Worm (Caenorhabditis elegans) whole organism, late embryonic: ENCODE data around the gene grsp-3.

ENCODE experiments used
- C08G9.2 ChIP-seq: sonication (generic microtip); optimal IDR thresholded peaks from 2 replicates; lab custom pipeline; 2016; ENCODE audit warnings: mild to moderate bottlenecking, missing genetic modification characterization, moderate library complexity, missing compliant biosample characterization
- C38D4.7 ChIP-seq: fragments of 200-800 bp; sonication (Bioruptor generic); optimal IDR thresholded peaks from 2 replicates; lab custom pipeline; 2018; ENCODE audit warnings: mild to moderate bottlenecking, missing genetic modification characterization, moderate library complexity, missing compliant biosample characterization
- F13H6.1 ChIP-seq: sonication (generic microtip); optimal IDR thresholded peaks from 2 replicates; lab custom pipeline; 2016; ENCODE audit warnings: missing genetic modification characterization, missing compliant biosample characterization
- K02D7.2 ChIP-seq: sonication (generic microtip); optimal IDR thresholded peaks from 2 replicates; lab custom pipeline; 2017; ENCODE audit warnings: mild to moderate bottlenecking, missing genetic modification characterization, missing compliant biosample characterization
- K09A11.1 ChIP-seq: sonication (generic microtip); optimal IDR thresholded peaks from 2 replicates; lab custom pipeline; 2017; ENCODE audit warnings: antibody characterized with exemption, mild to moderate bottlenecking, missing genetic modification characterization, missing compliant biosample characterization; ENCODE audit not compliant: insufficient read depth
- T23F11.4 ChIP-seq: fragments of 200-800 bp; sonication (Bioruptor generic); optimal IDR thresholded peaks from 2 replicates; lab custom pipeline; 2018; ENCODE audit warnings: mild to moderate bottlenecking, missing genetic modification characterization, missing compliant biosample characterization
- Y22D7AL.16 ChIP-seq: sonication (generic microtip); optimal IDR thresholded peaks from 2 replicates; lab custom pipeline; 2016; ENCODE audit warnings: missing genetic modification characterization, missing compliant biosample characterization
- ama-1 ChIP-seq: fragments of 150-350 bp; optimal IDR thresholded peaks from 2 replicates; lab custom pipeline; 2014
- ceh-14 ChIP-seq: sonication (generic microtip); optimal IDR thresholded peaks from 2 replicates; lab custom pipeline; 2016; ENCODE audit warnings: missing genotype, missing genetic modification characterization, missing compliant biosample characterization
- ceh-18 ChIP-seq: sonication (generic microtip); optimal IDR thresholded peaks from 2 replicates; lab custom pipeline; 2016; ENCODE audit warnings: missing genetic modification characterization, missing compliant biosample characterization
- ceh-19 ChIP-seq: fragments of 200-800 bp; sonication (Bioruptor generic); optimal IDR thresholded peaks from 2 replicates; lab custom pipeline; 2018; ENCODE audit warnings: mild to moderate bottlenecking, missing genetic modification characterization, missing compliant biosample characterization
- ceh-31 ChIP-seq: sonication (generic microtip); optimal IDR thresholded peaks from 2 replicates; lab custom pipeline; 2016; ENCODE audit warnings: missing genetic modification characterization, missing compliant biosample characterization
- ceh-34 ChIP-seq: sonication (generic microtip); optimal IDR thresholded peaks from 2 replicates; lab custom pipeline; 2016; ENCODE audit warnings: mild to moderate bottlenecking, missing genetic modification characterization, missing compliant biosample characterization
- ceh-48 ChIP-seq: sonication (generic microtip); optimal IDR thresholded peaks from 2 replicates; lab custom pipeline; 2016; ENCODE audit warnings: missing genetic modification characterization, inconsistent platforms, missing compliant biosample characterization
- ceh-9 ChIP-seq: sonication (generic microtip); optimal IDR thresholded peaks from 2 replicates; lab custom pipeline; 2016; ENCODE audit warnings: mild to moderate bottlenecking, missing genetic modification characterization, inconsistent platforms, missing compliant biosample characterization
- che-1 ChIP-seq: sonication (generic microtip); optimal IDR thresholded peaks from 2 replicates; lab custom pipeline; 2016; ENCODE audit warnings: mild to moderate bottlenecking, missing genetic modification characterization, missing compliant biosample characterization
- dmd-4 ChIP-seq: sonication (generic microtip); optimal IDR thresholded peaks from 2 replicates; lab custom pipeline; 2016; ENCODE audit warnings: borderline replicate concordance, missing genetic modification characterization, missing compliant biosample characterization
- elt-2 ChIP-seq: sonication (generic microtip); optimal IDR thresholded peaks from 2 replicates; lab custom pipeline; 2016; ENCODE audit warnings: missing genetic modification reagents, missing genetic modification characterization, missing compliant biosample characterization
- eyg-1 ChIP-seq: sonication (generic microtip); optimal IDR thresholded peaks from 2 replicates; lab custom pipeline; 2016; ENCODE audit warnings: missing genotype, missing genetic modification characterization, missing compliant biosample characterization
- hlh-13 ChIP-seq: fragments of 200-800 bp; sonication (Bioruptor generic); optimal IDR thresholded peaks from 2 replicates; lab custom pipeline; 2018; ENCODE audit warnings: mild to moderate bottlenecking, missing genetic modification characterization, missing compliant biosample characterization
- hlh-6 ChIP-seq: sonication (generic microtip); optimal IDR thresholded peaks from 2 replicates; lab custom pipeline; 2016; ENCODE audit warnings: missing genotype, missing genetic modification characterization, missing compliant biosample characterization
- hlh-8 ChIP-seq: sonication (generic microtip); optimal IDR thresholded peaks from 2 replicates; lab custom pipeline; 2016; ENCODE audit warnings: missing genotype, missing genetic modification characterization, missing compliant biosample characterization
- lin-11 ChIP-seq: fragments of 200-800 bp; sonication (Bioruptor generic); optimal IDR thresholded peaks from 2 replicates; lab custom pipeline; 2018; ENCODE audit warnings: mild to moderate bottlenecking, missing genetic modification characterization, missing compliant biosample characterization
- madf-2 ChIP-seq: sonication (generic microtip); optimal IDR thresholded peaks from 2 replicates; lab custom pipeline; 2017; ENCODE audit warnings: missing genetic modification characterization, missing compliant biosample characterization
- mec-3 ChIP-seq: sonication (generic microtip); optimal IDR thresholded peaks from 2 replicates; lab custom pipeline; 2016; ENCODE audit warnings: borderline replicate concordance, missing genetic modification characterization, missing compliant biosample characterization
- nfya-1 ChIP-seq: sonication (generic microtip); optimal IDR thresholded peaks from 2 replicates; lab custom pipeline; 2017; ENCODE audit warnings: missing genetic modification characterization, mild to moderate bottlenecking, missing compliant biosample characterization, antibody characterized with exemption, moderate library complexity
- nhr-11 ChIP-seq: fragments of 150-350 bp; optimal IDR thresholded peaks from 2 replicates; lab custom pipeline; 2014; ENCODE audit warnings: missing biosample characterization, missing genetic modification characterization
- nhr-232 ChIP-seq: sonication (generic microtip); optimal IDR thresholded peaks from 2 replicates; lab custom pipeline; 2016; ENCODE audit warnings: missing genetic modification characterization, missing compliant biosample characterization
- npax-4 ChIP-seq: sonication (generic microtip); optimal IDR thresholded peaks from 2 replicates; lab custom pipeline; 2016; ENCODE audit warnings: missing genetic modification characterization, missing compliant biosample characterization
- odd-2 ChIP-seq: sonication (generic microtip); optimal IDR thresholded peaks from 2 replicates; lab custom pipeline; 2017; ENCODE audit warnings: antibody characterized with exemption, mild to moderate bottlenecking, missing genetic modification characterization, missing compliant biosample characterization
- pat-9 ChIP-seq: fragments of 200-800 bp; sonication (Bioruptor generic); optimal IDR thresholded peaks from 2 replicates; lab custom pipeline; 2018; ENCODE audit warnings: mild to moderate bottlenecking, missing genetic modification characterization, moderate library complexity, missing compliant biosample characterization
- pax-1 ChIP-seq: fragments of 150-350 bp; optimal IDR thresholded peaks from 2 replicates; lab custom pipeline; 2014; ENCODE audit warnings: missing biosample characterization, missing genetic modification characterization
- pros-1 ChIP-seq: fragments of 150-350 bp; optimal IDR thresholded peaks from 2 replicates; lab custom pipeline; 2014; ENCODE audit warnings: missing biosample characterization, missing genetic modification reagents, missing genetic modification characterization
- ref-2 ChIP-seq: sonication (generic microtip); optimal IDR thresholded peaks from 2 replicates; lab custom pipeline; 2016; ENCODE audit warnings: missing genetic modification characterization, missing compliant biosample characterization
- rnt-1 ChIP-seq: sonication (generic microtip); optimal IDR thresholded peaks from 2 replicates; lab custom pipeline; 2016; ENCODE audit warnings: missing genetic modification characterization, missing compliant biosample characterization
- sdc-2 ChIP-seq: sonication (generic microtip); optimal IDR thresholded peaks from 2 replicates; lab custom pipeline; 2016; ENCODE audit warnings: missing genotype, missing genetic modification characterization, missing compliant biosample characterization
- sox-2 ChIP-seq: fragments of 200-800 bp; sonication (Bioruptor generic); IDR thresholded peaks from 2 replicates; pipeline ENCODE4 v1.3.6; 2022; ENCODE audit warnings: missing genetic modification reagents, missing genetic modification characterization, missing compliant biosample characterization
- syd-9 ChIP-seq: sonication (generic microtip); optimal IDR thresholded peaks from 2 replicates; lab custom pipeline; 2016; ENCODE audit warnings: mild to moderate bottlenecking, missing genetic modification characterization, moderate library complexity, missing compliant biosample characterization
- tbx-2 ChIP-seq: sonication (generic microtip); optimal IDR thresholded peaks from 2 replicates; lab custom pipeline; 2016; ENCODE audit warnings: missing genetic modification characterization, missing compliant biosample characterization
- tbx-7 ChIP-seq: sonication (generic microtip); optimal IDR thresholded peaks from 2 replicates; lab custom pipeline; 2016; ENCODE audit warnings: missing genotype, missing genetic modification characterization, missing compliant biosample characterization
- unc-42 ChIP-seq: sonication (generic microtip); optimal IDR thresholded peaks from 2 replicates; lab custom pipeline; 2016; ENCODE audit warnings: missing genotype, missing genetic modification characterization, missing compliant biosample characterization
- unc-55 ChIP-seq: sonication (generic microtip); optimal IDR thresholded peaks from 2 replicates; lab custom pipeline; 2017; ENCODE audit warnings: missing biosample characterization, missing genetic modification reagents, missing genetic modification characterization
- zip-5 ChIP-seq: sonication (generic microtip); optimal IDR thresholded peaks from 2 replicates; lab custom pipeline; 2016; ENCODE audit warnings: missing genetic modification characterization, missing compliant biosample characterization

Gene grsp-3

DNA sequence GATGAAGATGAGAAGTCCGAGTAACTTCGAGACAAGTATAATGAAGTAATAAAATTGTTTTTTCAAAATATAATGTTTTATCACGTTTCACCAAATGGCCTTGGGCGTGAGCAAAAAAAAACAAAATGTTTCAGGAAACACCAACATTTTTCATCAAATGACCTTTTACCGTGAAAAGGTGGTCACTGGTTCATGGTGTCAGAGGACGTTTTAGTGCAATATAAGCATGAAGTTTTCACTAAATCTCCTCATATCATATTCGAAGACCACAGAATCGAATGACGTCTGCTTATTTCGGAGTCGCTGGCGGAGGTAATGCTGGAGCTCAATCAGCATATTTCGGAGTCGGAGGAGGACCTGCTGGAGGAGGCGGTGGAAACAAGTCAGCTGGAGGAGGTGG is 20.4 kb downstream of the grsp-3 start, which contains the start of the genes ZC477.7 and ssq-3:
ZC477.7 (minus strand) TSS at position 101 of the 400 bp plus-strand sequence.
ssq-3 (plus strand) TSS at position 251 of the 400 bp plus-strand sequence.
- TF ChIP-seq sdc-2 (tag; lab: Kevin White, UChicago) (no peak), tbx-2 (tag; lab: Kevin White, UChicago) (no peak), npax-4 (tag; lab: Kevin White, UChicago) (no peak), unc-42 (no peak), syd-9 (tag; lab: Kevin White, UChicago) (no peak), hlh-13 (no peak), nhr-232 (no peak), ceh-14 (no peak), Y22D7AL.16 (no peak), che-1 (tag; lab: Kevin White, UChicago) (no peak), eyg-1 (tag; lab: Kevin White, UChicago) (no peak), ceh-9 (tag; lab: Kevin White, UChicago) (no peak), K09A11.1 (no peak), tbx-7 (tag; lab: Kevin White, UChicago) (no peak), odd-2 (tag; lab: Kevin White, UChicago) (no peak), dmd-4 (no peak), ama-1 (lab: Kevin White, UChicago) (no peak)
- TF ChIP-seq, all 69 proteins: peak for 0

DNA sequence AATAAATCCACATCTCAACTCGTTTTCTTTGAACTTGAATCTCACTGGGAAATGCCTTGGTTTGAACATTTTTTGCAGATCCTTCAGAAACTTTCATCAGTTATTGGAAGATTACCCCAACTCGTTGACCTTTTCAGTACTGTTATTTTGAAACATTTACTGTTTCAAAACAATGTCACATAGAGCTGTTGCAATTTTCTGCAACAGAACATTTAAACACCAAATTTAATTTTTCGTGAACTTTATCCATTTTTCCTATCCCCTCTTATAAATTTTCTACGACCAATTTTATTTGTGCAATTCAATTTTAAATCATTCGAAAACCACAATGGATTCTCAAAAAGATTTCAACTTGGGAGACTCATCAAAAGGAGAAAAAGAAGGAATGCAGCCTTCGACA is 23.8 kb downstream of the grsp-3 start, which contains the start of gene ZC477.2:
ZC477.2 (plus strand) TSS at position 301 of the 400 bp plus-strand sequence.
- no peak for TF ChIP-seq pax-1
- TF ChIP-seq sox-2 (GFP tag; lab: Robert Waterston, UW), result no peak
- TF ChIP-seq lin-11 (tag; lab: Kevin White, UChicago), result no peak
- TF ChIP-seq K02D7.2 (tag; lab: Kevin White, UChicago), result no peak
- TF ChIP-seq elt-2 (tag; lab: Kevin White, UChicago), result no peak

DNA sequence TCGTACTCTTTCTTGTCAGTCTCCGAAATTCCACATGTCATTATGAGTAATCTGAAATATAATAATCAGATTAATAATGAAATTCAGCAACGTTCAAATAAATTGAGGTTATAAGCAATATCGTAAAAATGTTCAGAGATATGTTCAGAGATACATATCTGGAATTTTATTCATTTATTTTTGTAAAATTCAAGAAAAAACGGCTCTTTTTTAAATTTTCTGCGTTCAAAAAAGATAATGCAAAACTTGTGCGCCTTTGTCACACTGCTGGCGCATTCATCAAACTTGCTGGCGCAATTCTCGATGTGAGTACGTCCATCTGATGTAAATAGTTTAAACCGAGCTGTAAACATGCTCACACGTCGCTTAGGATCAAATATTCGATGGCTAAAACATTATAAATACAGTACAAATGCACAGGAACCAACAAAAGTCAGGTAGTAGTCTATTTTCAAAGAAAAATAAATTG is 28.5 kb downstream of the grsp-3 start, which contains the start of the genes rde-8 and ZC477.3:
rde-8 (minus strand) TSS at position 51 of the 469 bp plus-strand sequence.
ZC477.3 (plus strand) TSS at position 282 of the 469 bp plus-strand sequence.
- peak; percentile 16 for TF ChIP-seq unc-42
- no peak for TF ChIP-seq nhr-11
- TF ChIP-seq nfya-1 (tag; lab: Kevin White, UChicago), result peak; percentile 37

- TF ChIP-seq T23F11.4 (no peak), ceh-18 (peak; percentile 46), unc-55 (GFP tag; lab: Kevin White, UChicago) (peak; percentile 21), unc-42 (no peak), ceh-34 (peak; percentile 56), C38D4.7 (GFP tag; lab: Kevin White, UChicago) (no peak), nfya-1 (tag; lab: Kevin White, UChicago) (peak; percentile 51), tbx-2 (tag; lab: Kevin White, UChicago) (peak; percentile 24)
Measured at ce11 chrIV:7099377-7099776, 32.4 kb downstream of the grsp-3 start.

- TF ChIP-seq tbx-2 (tag; lab: Kevin White, UChicago) (peak; percentile 65), mec-3 (tag; lab: Kevin White, UChicago) (no peak), rnt-1 (tag; lab: Kevin White, UChicago) (peak; percentile 77), unc-55 (GFP tag; lab: Kevin White, UChicago) (peak; percentile 72), ama-1 (lab: Kevin White, UChicago) (peak; percentile 9), syd-9 (tag; lab: Kevin White, UChicago) (no peak), ref-2 (no peak), hlh-6 (peak; percentile 55), hlh-8 (tag; lab: Kevin White, UChicago) (peak; percentile 19), C08G9.2 (tag; lab: Kevin White, UChicago) (no peak), ceh-34 (peak; percentile 25), madf-2 (tag; lab: Kevin White, UChicago) (no peak), ceh-18 (peak; percentile 89), F13H6.1 (tag; lab: Kevin White, UChicago) (peak; percentile 19), unc-42 (peak; percentile 4), ceh-19 (GFP tag; lab: Kevin White, UChicago) (no peak), nfya-1 (tag; lab: Kevin White, UChicago) (peak; percentile 56), pat-9 (tag; lab: Kevin White, UChicago) (peak; percentile 74), ceh-14 (peak; percentile 7), pros-1 (no peak), lin-11 (tag; lab: Kevin White, UChicago) (no peak), tbx-7 (tag; lab: Kevin White, UChicago) (no peak), ceh-31 (tag; lab: Kevin White, UChicago) (peak; percentile 7), sox-2 (GFP tag; lab: Robert Waterston, UW) (no peak), ceh-48 (tag; lab: Kevin White, UChicago) (no peak), zip-5 (tag; lab: Kevin White, UChicago) (no peak)
Measured at ce11 chrIV:7098509-7099065, 33.1 kb downstream of the grsp-3 start, which contains the start of gene ZC477.4. Gene ZC477.4, minus strand, starts transcription at chrIV:7098784.
